Worm (Caenorhabditis elegans): ENCODE data around the gene F58H1.3.

F58H1.3 gene

DNA sequence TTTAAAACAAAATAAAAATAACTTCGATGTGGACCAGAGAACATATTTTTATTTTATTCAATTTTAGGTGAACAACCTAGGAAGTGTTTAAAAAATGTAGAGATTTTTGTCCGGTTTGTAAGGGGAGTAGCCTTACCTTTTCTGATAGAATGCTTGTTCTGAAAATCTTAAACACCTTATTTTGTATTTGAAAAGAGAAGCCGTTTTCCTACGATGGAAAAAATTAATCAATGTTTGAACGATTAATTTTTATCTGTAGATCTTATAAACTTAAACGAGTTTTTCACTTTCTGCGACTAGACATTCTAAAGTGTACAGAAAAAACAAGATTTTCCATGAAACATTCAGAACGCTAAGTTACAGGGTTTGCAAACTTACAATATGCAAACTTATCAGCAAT, 8.5 kb downstream of the F58H1.3 start, which contains the start of gene F58H1.6 (continued):
- TF ChIP-seq hmg-1.2 (GFP tag; IDR thresholded peaks at IDR 0.05) (no peak), aptf-2 (GFP tag; conservative IDR thresholded peaks at IDR 0.05) (no peak), B0261.1 (tag; optimal IDR thresholded peaks at IDR 0.05) (no peak), pha-4 (tag; optimal IDR thresholded peaks at IDR 0.05) (no peak), ceh-79 (tag; optimal IDR thresholded peaks at IDR 0.05) (no peak), hlh-12 (tag; optimal IDR thresholded peaks at IDR 0.05) (no peak)

- TF ChIP-seq hsf-1 (GFP tag; IDR thresholded peaks at IDR 0.05) (no peak), hmg-1.2 (GFP tag; IDR thresholded peaks at IDR 0.05) (no peak), dox-1 (GFP tag; IDR thresholded peaks at IDR 0.05) (no peak), snpc-4 (GFP tag; optimal IDR thresholded peaks at IDR 0.05) (no peak), snpc-4 (tag; optimal IDR thresholded peaks at IDR 0.05) (no peak), egl-18 (GFP tag; IDR thresholded peaks at IDR 0.05) (no peak)
Measured at ce11 chrV:11943737-11944136, 10.0 kb downstream of the F58H1.3 start.

ce11 chrV:11945429-11945828, 11.7 kb downstream of the F58H1.3 start:
- TF ChIP-seq ekl-4 (GFP tag; IDR thresholded peaks at IDR 0.05) = no peak
- no peak for TF ChIP-seq F22D6.2 (tag; optimal IDR thresholded peaks at IDR 0.05)
- no peak for TF ChIP-seq xnd-1 (tag; optimal IDR thresholded peaks at IDR 0.05)
- no peak for TF ChIP-seq gei-17 (GFP tag; optimal IDR thresholded peaks at IDR 0.05)
- TF ChIP-seq nhr-120 (GFP tag; IDR thresholded peaks at IDR 0.05) = no peak
- TF ChIP-seq Y67H2A.10 (GFP tag; conservative IDR thresholded peaks at IDR 0.05) = no peak
- no peak for TF ChIP-seq hmg-20 (GFP tag; IDR thresholded peaks at IDR 0.05)
- TF ChIP-seq rpc-1 (optimal IDR thresholded peaks at IDR 0.05) = no peak
- TF ChIP-seq rpc-1 (tag; optimal IDR thresholded peaks at IDR 0.05) = no peak

DNA sequence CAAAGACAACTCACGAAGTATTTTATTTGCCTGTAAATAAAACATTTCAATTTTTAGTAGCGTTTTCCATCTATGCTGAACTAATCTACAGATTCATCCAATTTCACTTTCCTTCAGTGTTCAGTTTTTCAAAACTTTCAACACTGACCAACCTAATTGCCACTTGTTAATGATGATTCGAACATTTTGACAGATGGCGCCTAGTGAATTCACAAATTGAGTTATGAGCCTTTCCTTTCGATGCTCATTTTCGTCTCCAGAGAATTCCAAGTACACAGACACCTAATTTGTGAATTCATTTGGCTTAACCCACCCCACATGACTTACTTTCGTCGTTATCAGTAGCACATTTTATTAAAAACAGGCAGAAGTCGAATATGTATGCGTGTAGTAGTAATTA, 13.0 kb downstream of the F58H1.3 start:
- TF ChIP-seq athp-1 (tag; optimal IDR thresholded peaks at IDR 0.05) (no peak), snpc-1.1 (tag; optimal IDR thresholded peaks at IDR 0.05; ENCODE audit: insufficient read depth) (no peak), egl-44 (GFP tag; IDR thresholded peaks at IDR 0.05) (no peak), Y95B8A.8 (GFP tag; IDR thresholded peaks at IDR 0.05) (no peak), lsy-27 (tag; optimal IDR thresholded peaks at IDR 0.05; ENCODE audit: borderline replicate concordance, insufficient read depth) (no peak), nfyb-1 (GFP tag; IDR thresholded peaks at IDR 0.05) (no peak), lag-1 (GFP tag; IDR thresholded peaks at IDR 0.05) (no peak), dpl-1 (GFP tag; optimal IDR thresholded peaks at IDR 0.05) (no peak), hmg-1.2 (GFP tag; IDR thresholded peaks at IDR 0.05) (no peak), cebp-2 (GFP tag; IDR thresholded peaks at IDR 0.05) (no peak), akir-1 (GFP tag; optimal IDR thresholded peaks at IDR 0.05) (no peak), pbrm-1 (GFP tag; IDR thresholded peaks at IDR 0.05) (no peak), K11D2.4 (GFP tag; IDR thresholded peaks at IDR 0.05) (no peak), unc-62 (GFP tag; optimal IDR thresholded peaks at IDR 0.05) (no peak), F10E7.11 (tag; optimal IDR thresholded peaks at IDR 0.05) (no peak), B0019.2 (GFP tag; conservative IDR thresholded peaks at IDR 0.05) (no peak), ama-1 (optimal IDR thresholded peaks at IDR 0.05) (no peak), ama-1 (GFP tag; optimal IDR thresholded peaks at IDR 0.05) (no peak), hlh-26 (GFP tag; conservative IDR thresholded peaks at IDR 0.05) (no peak)
